Fruit fly (Drosophila melanogaster): ENCODE results near the gene mei-217.

The mei-217 gene

dm6 chrX:17159819-17160218, 17.0 kb upstream of the mei-217 start, which contains the start of gene baz (continued):
- no peak for TF ChIP-seq hkb (optimal IDR thresholded peaks at IDR 0.05)
- TF ChIP-seq hkb (GFP tag; IDR thresholded peaks at IDR 0.05), result no peak
- TF ChIP-seq dpn (GFP tag; optimal IDR thresholded peaks at IDR 0.05), result peak in 1 of 2 experiments; percentile 16
- no peak for TF ChIP-seq cad (GFP tag; optimal IDR thresholded peaks at IDR 0.05)
- TF ChIP-seq gsb-n (tag; optimal IDR thresholded peaks at IDR 0.05), result no peak
- TF ChIP-seq CG32772 (GFP tag; IDR thresholded peaks at IDR 0.05), result no peak
- no peak for TF ChIP-seq CG1529 (GFP tag; optimal IDR thresholded peaks at IDR 0.05)
- TF ChIP-seq CG9797 (GFP tag; optimal IDR thresholded peaks at IDR 0.05), result peak; percentile 90
- no peak for TF ChIP-seq CG13894 (tag; optimal IDR thresholded peaks at IDR 0.05)
- peak; percentile 62; the same call in 1 of the 2 replicates for TF ChIP-seq nerfin-2 (GFP tag; IDR thresholded peaks at IDR 0.05; ENCODE audit: partially characterized antibody)
- no peak for TF ChIP-seq CG2889 (GFP tag; IDR thresholded peaks at IDR 0.05)
- no peak for TF ChIP-seq CG12299 (tag; optimal IDR thresholded peaks at IDR 0.05)
- TF ChIP-seq Chrac-16 (GFP tag; optimal IDR thresholded peaks at IDR 0.05), result no peak
- TF ChIP-seq CG17359 (tag; optimal IDR thresholded peaks at IDR 0.05), result peak; percentile 1
- no peak for TF ChIP-seq Trl (optimal IDR thresholded peaks at IDR 0.05)
- TF ChIP-seq Trl (GFP tag; optimal IDR thresholded peaks at IDR 0.05), result no peak
- TF ChIP-seq CG13624 (GFP tag; optimal IDR thresholded peaks at IDR 0.05), result peak; percentile 43
- no peak for TF ChIP-seq ac (GFP tag; optimal IDR thresholded peaks at IDR 0.05)
- no peak for TF ChIP-seq Dip3 (GFP tag; optimal IDR thresholded peaks at IDR 0.05)
- no peak for TF ChIP-seq CG9437 (GFP tag; optimal IDR thresholded peaks at IDR 0.05)
- no peak for TF ChIP-seq gce (GFP tag; IDR thresholded peaks at IDR 0.05)
- TF ChIP-seq scrt (GFP tag; optimal IDR thresholded peaks at IDR 0.05), result no peak
- TF ChIP-seq Ssrp (tag; optimal IDR thresholded peaks at IDR 0.05), result no peak
- no peak for TF ChIP-seq CG11695 (GFP tag; IDR thresholded peaks at IDR 0.05)
- no peak for TF ChIP-seq CG6654 (GFP tag; optimal IDR thresholded peaks at IDR 0.05)
- no peak for TF ChIP-seq crol (GFP tag; IDR thresholded peaks at IDR 0.05)
- TF ChIP-seq knrl (GFP tag; IDR thresholded peaks at IDR 0.05; ENCODE audit: partially characterized antibody), result peak; percentile 86
- no peak for TF ChIP-seq D19A (tag; optimal IDR thresholded peaks at IDR 0.05)
- no peak for TF ChIP-seq CG6175 (GFP tag; IDR thresholded peaks at IDR 0.05)
- TF ChIP-seq zf30C (GFP tag; optimal IDR thresholded peaks at IDR 0.05), result no peak
- no peak for TF ChIP-seq Nf-YB (GFP tag; optimal IDR thresholded peaks at IDR 0.05)
- peak; percentile 75 for TF ChIP-seq Myb (GFP tag; optimal IDR thresholded peaks at IDR 0.05)
- TF ChIP-seq tio (GFP tag; optimal IDR thresholded peaks at IDR 0.05), result no peak
- no peak for TF ChIP-seq luna (GFP tag; optimal IDR thresholded peaks at IDR 0.05)
- TF ChIP-seq Xbp1 (GFP tag; optimal IDR thresholded peaks at IDR 0.05), result peak; percentile 18
- peak; percentile 55 for TF ChIP-seq sens (GFP tag)
- TF ChIP-seq corto (GFP tag; optimal IDR thresholded peaks at IDR 0.05), result no peak
- no peak for TF ChIP-seq kay (GFP tag; optimal IDR thresholded peaks at IDR 0.05)
- TF ChIP-seq Poxn (GFP tag; IDR thresholded peaks at IDR 0.05), result no peak
- TF ChIP-seq CG7928 (GFP tag; optimal IDR thresholded peaks at IDR 0.05), result peak; percentile 37
- no peak for TF ChIP-seq caup (GFP tag; optimal IDR thresholded peaks at IDR 0.05; ENCODE audit: severe bottlenecking)
- TF ChIP-seq trem (tag; optimal IDR thresholded peaks at IDR 0.05), result peak; percentile 66
- no peak for TF ChIP-seq fu2 (GFP tag; optimal IDR thresholded peaks at IDR 0.05)
- no peak for TF ChIP-seq CG14014 (GFP tag; IDR thresholded peaks at IDR 0.05)
- TF ChIP-seq Dad (GFP tag; optimal IDR thresholded peaks at IDR 0.05), result no peak
- no peak for TF ChIP-seq twi (tag; optimal IDR thresholded peaks at IDR 0.05)
- TF ChIP-seq hth (optimal IDR thresholded peaks at IDR 0.05), result no peak
- peak in 1 of 2 experiments; percentile 83 for TF ChIP-seq Pdp1 (GFP tag; optimal IDR thresholded peaks at IDR 0.05)
- no peak for TF ChIP-seq CG15696 (tag; optimal IDR thresholded peaks at IDR 0.05)
- peak; percentile 27 for TF ChIP-seq CG33213 (GFP tag; optimal IDR thresholded peaks at IDR 0.05)
- TF ChIP-seq CG4820 (GFP tag; optimal IDR thresholded peaks at IDR 0.05), result no peak
- peak; percentile 74 for TF ChIP-seq vnd (GFP tag; IDR thresholded peaks at IDR 0.05; ENCODE audit: partially characterized antibody)
- peak; percentile 40 for TF ChIP-seq CG14710 (tag; optimal IDR thresholded peaks at IDR 0.05)
